Fruit fly (Drosophila melanogaster) whole organism, embryonic: ENCODE measurements around the gene Actn.

Source experiments
- Antp ChIP-seq: fragments of 200-800 bp; sonication (Bioruptor generic); optimal IDR thresholded peaks from 3 replicates; lab custom pipeline; 2016; ENCODE audit warnings: missing biosample characterization, missing genetic modification characterization
- CG10147 ChIP-seq: fragments of 200-800 bp; sonication (Bioruptor generic); optimal IDR thresholded peaks from 2 replicates; lab custom pipeline; 2019; ENCODE audit warnings: missing biosample characterization, mild to moderate bottlenecking, missing genetic modification characterization, moderate library complexity
- CG10321 ChIP-seq: fragments of 200-800 bp; sonication (Bioruptor generic); IDR thresholded peaks from 2 replicates; pipeline ENCODE4 v1.3.6; 2022; ENCODE audit warnings: missing biosample characterization, missing genetic modification characterization
- CG10366 ChIP-seq: fragments of 200-800 bp; sonication (Bioruptor generic); IDR thresholded peaks from 2 replicates; pipeline ENCODE4 v1.3.6; 2022; ENCODE audit warnings: missing biosample characterization, missing genetic modification characterization
- CG11093 ChIP-seq: fragments of 200-800 bp; sonication (Bioruptor generic); IDR thresholded peaks from 3 replicates; pipeline ENCODE4 v1.3.6; 2022; ENCODE audit warnings: missing biosample characterization, missing genetic modification characterization
- CG12769 ChIP-seq: fragments of 200-800 bp; sonication (Bioruptor generic); optimal IDR thresholded peaks from 2 replicates; lab custom pipeline; 2019; ENCODE audit warnings: missing biosample characterization, mild to moderate bottlenecking, missing genetic modification characterization, moderate library complexity
- CG15011 ChIP-seq: fragments of 200-800 bp; sonication (Bioruptor generic); optimal IDR thresholded peaks from 3 replicates; lab custom pipeline; 2018; ENCODE audit warnings: missing biosample characterization, mild to moderate bottlenecking, missing genetic modification characterization
- CG15696 ChIP-seq: fragments of 200-800 bp; sonication (Bioruptor generic); optimal IDR thresholded peaks from 2 replicates; lab custom pipeline; 2019; ENCODE audit warnings: missing biosample characterization, mild to moderate bottlenecking, missing genetic modification characterization, moderate library complexity
- CG1603 ChIP-seq: fragments of 200-800 bp; sonication (Bioruptor generic); optimal IDR thresholded peaks from 2 replicates; lab custom pipeline; 2019; ENCODE audit warnings: missing biosample characterization, mild to moderate bottlenecking, missing genetic modification characterization, moderate library complexity
- CG18262 ChIP-seq: fragments of 200-800 bp; optimal IDR thresholded peaks from 3 replicates; lab custom pipeline; 2019; ENCODE audit warnings: missing biosample characterization, mild to moderate bottlenecking, missing genetic modification characterization, moderate library complexity
- CG18476 ChIP-seq: fragments of 200-800 bp; sonication (Bioruptor generic); optimal IDR thresholded peaks from 2 replicates; lab custom pipeline; 2016; ENCODE audit warnings: missing biosample characterization, mild to moderate bottlenecking, missing genetic modification characterization
- CG30431 ChIP-seq: fragments of 200-800 bp; sonication (Bioruptor generic); optimal IDR thresholded peaks from 2 replicates; lab custom pipeline; 2017; ENCODE audit warnings: missing biosample characterization, missing genetic modification characterization
- CG31224 ChIP-seq: fragments of 200-800 bp; sonication (Bioruptor generic); IDR thresholded peaks from 2 replicates; pipeline ENCODE4 v1.3.6; 2022; ENCODE audit warnings: missing biosample characterization, missing genetic modification characterization
- CG31365 ChIP-seq: fragments of 200-800 bp; sonication (Bioruptor generic); optimal IDR thresholded peaks from 2 replicates; lab custom pipeline; 2018; ENCODE audit warnings: missing biosample characterization, mild to moderate bottlenecking, missing genetic modification characterization
- CG34224 ChIP-seq: fragments of 200-800 bp; sonication (Bioruptor generic); IDR thresholded peaks from 3 replicates; pipeline ENCODE4 v1.3.6; 2022; ENCODE audit warnings: missing biosample characterization, missing genetic modification characterization; ENCODE audit not compliant: partially characterized antibody
- CG7556 ChIP-seq: fragments of 200-800 bp; sonication (Bioruptor generic); optimal IDR thresholded peaks from 2 replicates; lab custom pipeline; 2017; ENCODE audit warnings: missing biosample characterization, mild to moderate bottlenecking, missing genetic modification characterization
- CG7987 ChIP-seq: fragments of 200-800 bp; sonication (Bioruptor generic); optimal IDR thresholded peaks from 2 replicates; lab custom pipeline; 2018; ENCODE audit warnings: missing biosample characterization, mild to moderate bottlenecking, missing genetic modification characterization, moderate library complexity
- CG8388 ChIP-seq: fragments of 200-800 bp; sonication (Bioruptor generic); optimal IDR thresholded peaks from 2 replicates; lab custom pipeline; 2019; ENCODE audit warnings: missing biosample characterization, mild to moderate bottlenecking, missing genetic modification characterization, moderate library complexity
- CG9437 ChIP-seq: fragments of 200-800 bp; sonication (Bioruptor generic); optimal IDR thresholded peaks from 2 replicates; lab custom pipeline; 2018; ENCODE audit warnings: missing biosample characterization, mild to moderate bottlenecking, missing genetic modification characterization
- D19B ChIP-seq: fragments of 200-800 bp; sonication (Bioruptor generic); optimal IDR thresholded peaks from 2 replicates; lab custom pipeline; 2017; ENCODE audit warnings: missing biosample characterization, mild to moderate bottlenecking, missing genetic modification characterization
- Dip2 ChIP-seq: fragments of 200-800 bp; sonication (Bioruptor generic); IDR thresholded peaks from 2 replicates; pipeline ENCODE4 v1.3.6; 2022; ENCODE audit warnings: missing biosample characterization, missing genetic modification characterization
- Dll ChIP-seq: fragments of 200-800 bp; sonication (Bioruptor generic); IDR thresholded peaks from 4 replicates; pipeline ENCODE4 v1.3.6; 2022; ENCODE audit warnings: missing biosample characterization, missing genetic modification characterization; ENCODE audit not compliant: partially characterized antibody
- E2f1 ChIP-seq: fragments of 200-800 bp; sonication (Bioruptor generic); IDR thresholded peaks from 2 replicates; pipeline ENCODE4 v1.3.6; 2022; ENCODE audit warnings: missing biosample characterization, missing genetic modification characterization
- H15 ChIP-seq: fragments of 200-800 bp; sonication (Bioruptor generic); IDR thresholded peaks from 3 replicates; pipeline ENCODE4 v1.3.6; 2022; ENCODE audit warnings: missing biosample characterization, missing genetic modification characterization
- HLH54F ChIP-seq: fragments of 200-800 bp; sonication (Bioruptor generic); optimal IDR thresholded peaks from 3 replicates; lab custom pipeline; 2016; ENCODE audit warnings: missing biosample characterization, missing genetic modification characterization
- Hmr ChIP-seq: fragments of 200-800 bp; sonication (Bioruptor generic); optimal IDR thresholded peaks from 3 replicates; lab custom pipeline; 2017; ENCODE audit warnings: mild to moderate bottlenecking, missing biosample characterization, missing genetic modification reagents, missing genetic modification characterization
- Hsf ChIP-seq: fragments of 200-800 bp; sonication (Bioruptor generic); optimal IDR thresholded peaks from 3 replicates; lab custom pipeline; 2016; ENCODE audit warnings: missing biosample characterization, missing genetic modification characterization
- Nf-YB ChIP-seq: fragments of 200-800 bp; sonication (Bioruptor generic); optimal IDR thresholded peaks from 3 replicates; lab custom pipeline; 2019; ENCODE audit warnings: missing biosample characterization, mild to moderate bottlenecking, missing genetic modification characterization, moderate library complexity
- Nf-YC ChIP-seq: fragments of 200-800 bp; optimal IDR thresholded peaks from 3 replicates; lab custom pipeline; 2019; ENCODE audit warnings: missing biosample characterization, mild to moderate bottlenecking, missing genetic modification characterization, moderate library complexity
- Spps ChIP-seq: fragments of 200-800 bp; sonication (Bioruptor generic); optimal IDR thresholded peaks from 2 replicates; lab custom pipeline; 2018; ENCODE audit warnings: missing biosample characterization, mild to moderate bottlenecking, missing genetic modification characterization
- Xrp1 ChIP-seq: fragments of 200-800 bp; sonication (Bioruptor generic); IDR thresholded peaks from 2 replicates; pipeline ENCODE4 v1.3.6; 2022; ENCODE audit warnings: missing biosample characterization, missing genetic modification characterization
- al ChIP-seq: fragments of 200-800 bp; sonication (Bioruptor generic); IDR thresholded peaks from 2 replicates; pipeline ENCODE4 v1.3.6; 2022; ENCODE audit warnings: missing biosample characterization, missing genetic modification characterization
- ase ChIP-seq: fragments of 200-800 bp; sonication (Bioruptor generic); IDR thresholded peaks from 3 replicates; pipeline ENCODE4 v1.3.6; 2022; ENCODE audit warnings: missing biosample characterization, missing genetic modification characterization
- az2 ChIP-seq: fragments of 200-800 bp; sonication (Bioruptor generic); optimal IDR thresholded peaks from 3 replicates; lab custom pipeline; 2016; ENCODE audit warnings: missing biosample characterization, missing genetic modification characterization
- chn ChIP-seq: fragments of 200-800 bp; sonication (Bioruptor generic); optimal IDR thresholded peaks from 2 replicates; lab custom pipeline; 2016; ENCODE audit warnings: missing biosample characterization, missing genetic modification characterization
- danr ChIP-seq: fragments of 200-800 bp; sonication (Bioruptor generic); IDR thresholded peaks from 2 replicates; pipeline ENCODE4 v1.3.6; 2022; ENCODE audit warnings: missing biosample characterization, missing genetic modification characterization
- dimm ChIP-seq: fragments of 200-800 bp; sonication (Bioruptor generic); IDR thresholded peaks from 2 replicates; pipeline ENCODE4 v1.3.6; 2022; ENCODE audit warnings: missing biosample characterization, missing genetic modification characterization
- dysf ChIP-seq: fragments of 200-800 bp; sonication (Bioruptor generic); IDR thresholded peaks from 3 replicates; pipeline ENCODE4 v1.3.6; 2022; ENCODE audit warnings: missing biosample characterization, missing genetic modification characterization
- eyg ChIP-seq: fragments of 200-800 bp; sonication (Bioruptor generic); optimal IDR thresholded peaks from 3 replicates; lab custom pipeline; 2016; ENCODE audit warnings: missing biosample characterization, missing genetic modification characterization
- grau ChIP-seq: fragments of 200-800 bp; optimal IDR thresholded peaks from 3 replicates; lab custom pipeline; 2019; ENCODE audit warnings: missing biosample characterization, mild to moderate bottlenecking, missing genetic modification characterization, moderate library complexity
- gsb-n ChIP-seq: fragments of 200-800 bp; sonication (Bioruptor generic); optimal IDR thresholded peaks from 3 replicates; lab custom pipeline; 2018; ENCODE audit warnings: missing biosample characterization, mild to moderate bottlenecking, missing genetic modification characterization
- mld ChIP-seq: fragments of 200-800 bp; sonication (Bioruptor generic); IDR thresholded peaks from 3 replicates; pipeline ENCODE4 v1.3.6; 2022; ENCODE audit warnings: missing biosample characterization, missing genetic modification characterization; ENCODE audit not compliant: partially characterized antibody
- pb ChIP-seq: fragments of 200-800 bp; sonication (Bioruptor generic); optimal IDR thresholded peaks from 3 replicates; lab custom pipeline; 2016; ENCODE audit warnings: missing biosample characterization, missing genetic modification characterization
- phol ChIP-seq: fragments of 200-800 bp; sonication (Bioruptor generic); optimal IDR thresholded peaks from 3 replicates; lab custom pipeline; 2018; ENCODE audit warnings: missing biosample characterization, mild to moderate bottlenecking, missing genetic modification characterization, moderate library complexity
- sd ChIP-seq: fragments of 200-800 bp; sonication (Bioruptor generic); optimal IDR thresholded peaks from 3 replicates; lab custom pipeline; 2018; ENCODE audit warnings: missing biosample characterization, mild to moderate bottlenecking, missing genetic modification characterization, moderate library complexity
- sens ChIP-seq: fragments of 200-800 bp; sonication (Bioruptor generic); peaks from one replicate; lab custom pipeline; 2016; ENCODE audit warnings: missing biosample characterization, missing genetic modification characterization
- slp2 ChIP-seq: fragments of 200-800 bp; sonication (Bioruptor generic); optimal IDR thresholded peaks from 2 replicates; lab custom pipeline; 2016; ENCODE audit warnings: missing biosample characterization, missing genetic modification characterization
- sob ChIP-seq: fragments of 200-800 bp; sonication (Bioruptor generic); IDR thresholded peaks from 2 replicates; pipeline ENCODE4 v1.3.6; 2022; ENCODE audit warnings: missing biosample characterization, missing genetic modification characterization
- sr ChIP-seq: fragments of 200-800 bp; sonication (Bioruptor generic); IDR thresholded peaks from 3 replicates; pipeline ENCODE4 v1.3.6; 2022; ENCODE audit warnings: missing biosample characterization, missing genetic modification characterization
- tap ChIP-seq: fragments of 200-800 bp; optimal IDR thresholded peaks from 3 replicates; lab custom pipeline; 2019; ENCODE audit warnings: missing biosample characterization, mild to moderate bottlenecking, missing genetic modification characterization, moderate library complexity

Actn gene

dm6 chrX:2037605-2038004, 4.5 kb downstream of the Actn start:
- no peak for TF ChIP-seq CG7987
- TF ChIP-seq CG12769: peak; percentile 5
- TF ChIP-seq CG10147 (GFP tag; lab: Kevin White, UChicago): no peak
- peak; percentile 74; the same call in 2 of the 3 replicates for TF ChIP-seq sr (GFP tag; lab: Robert Waterston, UW)
- TF ChIP-seq CG15696 (tag; lab: Kevin White, UChicago): no peak
- peak; percentile 77 for TF ChIP-seq CG10321 (GFP tag; lab: Robert Waterston, UW)
- TF ChIP-seq HLH54F: no peak
- TF ChIP-seq sens (GFP tag; lab: Kevin White, UChicago): peak; percentile 58
- peak; percentile 83 for TF ChIP-seq Nf-YC (tag; lab: Kevin White, UChicago)
- no peak for TF ChIP-seq ase (GFP tag; lab: Robert Waterston, UW)
- peak; percentile 22 for TF ChIP-seq sd (tag; lab: Kevin White, UChicago)
- TF ChIP-seq sob (GFP tag; lab: Robert Waterston, UW): no peak
- TF ChIP-seq dimm: no peak
- TF ChIP-seq Nf-YB (GFP tag; lab: Kevin White, UChicago): peak; percentile 73
- TF ChIP-seq Hmr (GFP tag; lab: Kevin White, UChicago): no peak
- TF ChIP-seq E2f1: no peak
- no peak for TF ChIP-seq Dip2 (GFP tag; lab: Robert Waterston, UW)

dm6 chrX:2036800-2037488, 5.2 kb downstream of the Actn start:
- peak; percentile 28 for TF ChIP-seq CG18262 (tag; lab: Kevin White, UChicago)
- peak; percentile 19 for TF ChIP-seq CG30431
- TF ChIP-seq Dll (GFP tag; lab: Robert Waterston, UW): no peak
- TF ChIP-seq eyg (GFP tag; lab: Kevin White, UChicago): peak; percentile 36
- no peak for TF ChIP-seq al (GFP tag; lab: Robert Waterston, UW)
- TF ChIP-seq CG7556 (GFP tag; lab: Kevin White, UChicago): peak; percentile 2
- peak; percentile 39 for TF ChIP-seq phol
- TF ChIP-seq sd (tag; lab: Kevin White, UChicago): no peak
- TF ChIP-seq slp2: no peak
- TF ChIP-seq Antp (GFP tag; lab: Kevin White, UChicago): peak; percentile 48
- TF ChIP-seq grau (tag; lab: Kevin White, UChicago): peak; percentile 2
- no peak for TF ChIP-seq CG18476 (GFP tag; lab: Kevin White, UChicago)
- TF ChIP-seq CG31224: 0 out of 2 replicates have a peak, but pooled peaks have one; percentile 4
- peak; percentile 44 for TF ChIP-seq pb
- TF ChIP-seq CG34224 (GFP tag; lab: Robert Waterston, UW): no peak
- TF ChIP-seq danr: no peak
- TF ChIP-seq H15 (GFP tag; lab: Robert Waterston, UW): 0 out of 3 replicates have a peak, but pooled peaks have one; percentile 32
- no peak for TF ChIP-seq chn (GFP tag; lab: Kevin White, UChicago)
- peak; percentile 36 for TF ChIP-seq CG9437
- TF ChIP-seq tap (tag; lab: Kevin White, UChicago): no peak
- TF ChIP-seq gsb-n (tag; lab: Kevin White, UChicago): no peak
- TF ChIP-seq CG11093: no peak
- no peak for TF ChIP-seq Spps
- TF ChIP-seq CG8388 (GFP tag; lab: Kevin White, UChicago): peak; percentile 14
- peak; percentile 90 for TF ChIP-seq D19B (GFP tag; lab: Kevin White, UChicago)
- no peak for TF ChIP-seq mld (GFP tag; lab: Robert Waterston, UW)
- 0 out of 3 replicates have a peak, but pooled peaks have one; percentile 35 for TF ChIP-seq dysf (GFP tag; lab: Robert Waterston, UW)
- TF ChIP-seq az2 (GFP tag; lab: Kevin White, UChicago): peak; percentile 25
- peak; percentile 44 for TF ChIP-seq CG1603 (tag; lab: Kevin White, UChicago)
- TF ChIP-seq CG10366: peak; percentile 60
- peak; percentile 26 for TF ChIP-seq Hsf (GFP tag; lab: Kevin White, UChicago)
- peak; percentile 38; the same call in 1 of the 2 replicates for TF ChIP-seq Xrp1 (GFP tag; lab: Robert Waterston, UW)
- no peak for TF ChIP-seq CG31365 (tag; lab: Kevin White, UChicago)
- no peak for TF ChIP-seq CG15011 (GFP tag; lab: Kevin White, UChicago)
